Worm (Caenorhabditis elegans) whole organism, L3 larva: ENCODE measurements around the gene K07C11.8.

Experiments used
- aly-2 ChIP-seq: fragments of 150-350 bp; optimal IDR thresholded peaks from 2 replicates; lab custom pipeline; 2014; ENCODE audit warnings: missing biosample characterization, missing genetic modification characterization
- daf-12 ChIP-seq: fragments of 150-350 bp; optimal IDR thresholded peaks from 2 replicates; lab custom pipeline; 2014; ENCODE audit warnings: missing biosample characterization, missing genetic modification reagents, missing genetic modification characterization
- lin-39 ChIP-seq: fragments of 150-350 bp; optimal IDR thresholded peaks from 2 replicates; lab custom pipeline; 2018; ENCODE audit warnings: missing biosample characterization, missing genetic modification reagents, missing genetic modification characterization
- nfya-1 ChIP-seq: sonication (generic microtip); optimal IDR thresholded peaks from 2 replicates; lab custom pipeline; 2017; ENCODE audit warnings: missing genetic modification characterization, mild to moderate bottlenecking, missing compliant biosample characterization, antibody characterized with exemption, moderate library complexity; ENCODE audit not compliant: insufficient read depth
- nhr-28 ChIP-seq: fragments of 150-350 bp; optimal IDR thresholded peaks from 2 replicates; lab custom pipeline; 2014; ENCODE audit warnings: missing biosample characterization, missing genetic modification characterization
- nhr-76 ChIP-seq: fragments of 150-350 bp; sonication (generic microtip); optimal IDR thresholded peaks from 5 replicates; lab custom pipeline; 2014; ENCODE audit warnings: missing biosample characterization, missing genetic modification characterization
- snpc-4 ChIP-seq: fragments of 150-350 bp; optimal IDR thresholded peaks from 2 replicates; lab custom pipeline; 2014; ENCODE audit warnings: missing biosample characterization, missing genetic modification characterization
- zag-1 ChIP-seq: fragments of 150-350 bp; optimal IDR thresholded peaks from 2 replicates; lab custom pipeline; 2014; ENCODE audit warnings: missing biosample characterization, missing genetic modification characterization
- ztf-4 ChIP-seq: fragments of 150-350 bp; optimal IDR thresholded peaks from 2 replicates; lab custom pipeline; 2014; ENCODE audit warnings: missing biosample characterization, missing genetic modification characterization

- no peak for TF ChIP-seq aly-2 (tag; lab: Kevin White, UChicago)
- no peak for TF ChIP-seq lin-39 (tag; lab: Kevin White, UChicago)
- no peak for TF ChIP-seq daf-12 (tag; lab: Kevin White, UChicago)
- peak; percentile 53 for TF ChIP-seq snpc-4 (tag; lab: Kevin White, UChicago)
- TF ChIP-seq nhr-28: no peak
- TF ChIP-seq ztf-4 (tag; lab: Kevin White, UChicago): no peak
- peak; percentile 41 for TF ChIP-seq nfya-1
- TF ChIP-seq zag-1: no peak
- TF ChIP-seq nhr-76 (tag; lab: Kevin White, UChicago): no peak
Observed at ce11 chrV:8221083-8221538, 3.4 kb upstream of the K07C11.8 start, which contains the start of the genes cogc-6 and air-1.
